Fruit fly (Drosophila melanogaster): Measurements from ENCODE around the gene Pburs.

Gene Pburs

dm6 chr2L:14395065-14395439 is 22.1 kb downstream of the Pburs start (continued):
- no peak for TF ChIP-seq Six4 (GFP tag; optimal IDR thresholded peaks at IDR 0.05)
- TF ChIP-seq Hr3 (GFP tag; optimal IDR thresholded peaks at IDR 0.05) = no peak
- TF ChIP-seq CG14860 (GFP tag; IDR thresholded peaks at IDR 0.05; ENCODE audit: partially characterized antibody) = no peak
- no peak for TF ChIP-seq slou (GFP tag; optimal IDR thresholded peaks at IDR 0.05)
- TF ChIP-seq sr (GFP tag; IDR thresholded peaks at IDR 0.05) = no peak
- no peak for TF ChIP-seq Myb (GFP tag; optimal IDR thresholded peaks at IDR 0.05)
- no peak for TF ChIP-seq Abd-B (GFP tag; optimal IDR thresholded peaks at IDR 0.05)
- TF ChIP-seq sc (optimal IDR thresholded peaks at IDR 0.05) = no peak
- no peak for TF ChIP-seq sc (GFP tag; optimal IDR thresholded peaks at IDR 0.05)
- no peak; the same call in 1 of the 2 replicates for TF ChIP-seq CG17328 (GFP tag; IDR thresholded peaks at IDR 0.05)
- TF ChIP-seq rib (GFP tag; IDR thresholded peaks at IDR 0.05) = no peak
- TF ChIP-seq nau (GFP tag; optimal IDR thresholded peaks at IDR 0.05) = no peak
- TF ChIP-seq bbx (GFP tag; IDR thresholded peaks at IDR 0.05; ENCODE audit: partially characterized antibody) = no peak
- peak; percentile 20 for TF ChIP-seq CG31365 (tag; optimal IDR thresholded peaks at IDR 0.05)
- TF ChIP-seq CG10147 (GFP tag; optimal IDR thresholded peaks at IDR 0.05) = no peak
- TF ChIP-seq sd (tag; optimal IDR thresholded peaks at IDR 0.05) = no peak
- no peak for TF ChIP-seq pan (optimal IDR thresholded peaks at IDR 0.05)
- TF ChIP-seq pan (GFP tag; optimal IDR thresholded peaks at IDR 0.05 in 1 of 2, IDR thresholded peaks at IDR 0.05 in 1 of 2) = peak in 1 of 2 experiments; percentile 52
- TF ChIP-seq CG34224 (GFP tag; IDR thresholded peaks at IDR 0.05; ENCODE audit: partially characterized antibody) = no peak
- no peak for TF ChIP-seq CG18764 (GFP tag; optimal IDR thresholded peaks at IDR 0.05)
- no peak for TF ChIP-seq grau (tag; optimal IDR thresholded peaks at IDR 0.05)
- no peak for TF ChIP-seq CG8359 (GFP tag; optimal IDR thresholded peaks at IDR 0.05; ENCODE audit: borderline replicate concordance)
- no peak for TF ChIP-seq Ptx1 (GFP tag; IDR thresholded peaks at IDR 0.05)
- no peak for TF ChIP-seq Neu2 (GFP tag; optimal IDR thresholded peaks at IDR 0.05; ENCODE audit: borderline replicate concordance)
- TF ChIP-seq Hr78 (GFP tag; optimal IDR thresholded peaks at IDR 0.05) = no peak
- TF ChIP-seq odd (GFP tag; optimal IDR thresholded peaks at IDR 0.05) = no peak
- TF ChIP-seq CG13123 (GFP tag; optimal IDR thresholded peaks at IDR 0.05) = no peak
- TF ChIP-seq unc-4 (GFP tag; IDR thresholded peaks at IDR 0.05; ENCODE audit: partially characterized antibody) = no peak
- no peak for TF ChIP-seq NK7.1 (GFP tag; optimal IDR thresholded peaks at IDR 0.05)
- no peak for TF ChIP-seq sens-2 (GFP tag; IDR thresholded peaks at IDR 0.05)
- no peak for TF ChIP-seq ATbp (GFP tag; optimal IDR thresholded peaks at IDR 0.05)
- no peak for TF ChIP-seq zen2 (GFP tag; IDR thresholded peaks at IDR 0.05; ENCODE audit: partially characterized antibody)
- no peak for TF ChIP-seq D19A (tag; optimal IDR thresholded peaks at IDR 0.05)
- TF ChIP-seq CG4360 (GFP tag; IDR thresholded peaks at IDR 0.05) = no peak
- TF ChIP-seq gsb-n (tag; optimal IDR thresholded peaks at IDR 0.05) = no peak
- TF ChIP-seq CG16813 (GFP tag; IDR thresholded peaks at IDR 0.05; ENCODE audit: partially characterized antibody) = no peak
- no peak for TF ChIP-seq CG15073 (GFP tag; optimal IDR thresholded peaks at IDR 0.05)
- no peak for TF ChIP-seq her (GFP tag; optimal IDR thresholded peaks at IDR 0.05)
- no peak for TF ChIP-seq fru (optimal IDR thresholded peaks at IDR 0.05)
- no peak for TF ChIP-seq CG9215 (GFP tag; IDR thresholded peaks at IDR 0.05)
- TF ChIP-seq cas (GFP tag; IDR thresholded peaks at IDR 0.05) = no peak
- no peak for TF ChIP-seq eyg (GFP tag; optimal IDR thresholded peaks at IDR 0.05)
- no peak for TF ChIP-seq Chrac-16 (GFP tag; optimal IDR thresholded peaks at IDR 0.05)
- TF ChIP-seq pita (GFP tag; optimal IDR thresholded peaks at IDR 0.05) = no peak
- TF ChIP-seq cg (GFP tag; optimal IDR thresholded peaks at IDR 0.05) = no peak
- TF ChIP-seq Nf-YA (GFP tag; IDR thresholded peaks at IDR 0.05) = no peak
- TF ChIP-seq CG4707 (GFP tag; optimal IDR thresholded peaks at IDR 0.05) = no peak
- no peak for TF ChIP-seq cato (GFP tag; optimal IDR thresholded peaks at IDR 0.05; ENCODE audit: borderline replicate concordance)
- TF ChIP-seq CG12155 (GFP tag; optimal IDR thresholded peaks at IDR 0.05) = no peak
- TF ChIP-seq CG12769 (tag; optimal IDR thresholded peaks at IDR 0.05) = peak; percentile 26
- TF ChIP-seq ham (GFP tag; IDR thresholded peaks at IDR 0.05) = no peak
- TF ChIP-seq abd-A (tag; optimal IDR thresholded peaks at IDR 0.05) = no peak
